Worm (Caenorhabditis elegans) whole organism, late embryonic: Measurements from ENCODE around the gene clec-136.

Source experiments
- C38D4.7 ChIP-seq: fragments of 200-800 bp; sonication (Bioruptor generic); optimal IDR thresholded peaks from 2 replicates; lab custom pipeline; 2018; ENCODE audit warnings: mild to moderate bottlenecking, missing genetic modification characterization, moderate library complexity, missing compliant biosample characterization
- K02D7.2 ChIP-seq: sonication (generic microtip); optimal IDR thresholded peaks from 2 replicates; lab custom pipeline; 2017; ENCODE audit warnings: mild to moderate bottlenecking, missing genetic modification characterization, missing compliant biosample characterization
- K09A11.1 ChIP-seq: sonication (generic microtip); optimal IDR thresholded peaks from 2 replicates; lab custom pipeline; 2017; ENCODE audit warnings: antibody characterized with exemption, mild to moderate bottlenecking, missing genetic modification characterization, missing compliant biosample characterization; ENCODE audit not compliant: insufficient read depth
- T23F11.4 ChIP-seq: fragments of 200-800 bp; sonication (Bioruptor generic); optimal IDR thresholded peaks from 2 replicates; lab custom pipeline; 2018; ENCODE audit warnings: mild to moderate bottlenecking, missing genetic modification characterization, missing compliant biosample characterization
- Y22D7AL.16 ChIP-seq: sonication (generic microtip); optimal IDR thresholded peaks from 2 replicates; lab custom pipeline; 2016; ENCODE audit warnings: missing genetic modification characterization, missing compliant biosample characterization
- ceh-14 ChIP-seq: sonication (generic microtip); optimal IDR thresholded peaks from 2 replicates; lab custom pipeline; 2016; ENCODE audit warnings: missing genotype, missing genetic modification characterization, missing compliant biosample characterization
- ceh-19 ChIP-seq: fragments of 200-800 bp; sonication (Bioruptor generic); optimal IDR thresholded peaks from 2 replicates; lab custom pipeline; 2018; ENCODE audit warnings: mild to moderate bottlenecking, missing genetic modification characterization, missing compliant biosample characterization
- ceh-2 ChIP-seq: sonication (generic microtip); optimal IDR thresholded peaks from 2 replicates; lab custom pipeline; 2016; ENCODE audit warnings: missing genotype, missing genetic modification characterization, missing compliant biosample characterization
- ceh-24 ChIP-seq: sonication (generic microtip); optimal IDR thresholded peaks from 2 replicates; lab custom pipeline; 2016; ENCODE audit warnings: mild to moderate bottlenecking, missing genetic modification characterization, missing compliant biosample characterization
- ceh-30 ChIP-seq: fragments of 150-350 bp; optimal IDR thresholded peaks from 2 replicates; lab custom pipeline; 2014; ENCODE audit warnings: missing biosample characterization, missing genetic modification characterization
- ceh-45 ChIP-seq: fragments of 200-800 bp; sonication (Bioruptor generic); IDR thresholded peaks from 2 replicates; pipeline ENCODE4 v1.3.6; 2022; ENCODE audit warnings: missing genetic modification reagents, missing genetic modification characterization, missing compliant biosample characterization
- ceh-48 ChIP-seq: sonication (generic microtip); optimal IDR thresholded peaks from 2 replicates; lab custom pipeline; 2016; ENCODE audit warnings: missing genetic modification characterization, inconsistent platforms, missing compliant biosample characterization
- ceh-9 ChIP-seq: sonication (generic microtip); optimal IDR thresholded peaks from 2 replicates; lab custom pipeline; 2016; ENCODE audit warnings: mild to moderate bottlenecking, missing genetic modification characterization, inconsistent platforms, missing compliant biosample characterization
- che-1 ChIP-seq: sonication (generic microtip); optimal IDR thresholded peaks from 2 replicates; lab custom pipeline; 2016; ENCODE audit warnings: mild to moderate bottlenecking, missing genetic modification characterization, missing compliant biosample characterization
- dve-1 ChIP-seq: sonication (generic microtip); optimal IDR thresholded peaks from 2 replicates; lab custom pipeline; 2017; ENCODE audit warnings: antibody characterized with exemption, mild to moderate bottlenecking, missing genetic modification characterization, missing compliant biosample characterization
- elt-2 ChIP-seq: sonication (generic microtip); optimal IDR thresholded peaks from 2 replicates; lab custom pipeline; 2016; ENCODE audit warnings: missing genetic modification reagents, missing genetic modification characterization, missing compliant biosample characterization
- ets-4 ChIP-seq: sonication (generic microtip); optimal IDR thresholded peaks from 2 replicates; lab custom pipeline; 2016; ENCODE audit warnings: missing genetic modification characterization, missing compliant biosample characterization
- eyg-1 ChIP-seq: sonication (generic microtip); optimal IDR thresholded peaks from 2 replicates; lab custom pipeline; 2016; ENCODE audit warnings: missing genotype, missing genetic modification characterization, missing compliant biosample characterization
- gmeb-2 ChIP-seq: sonication (generic microtip); optimal IDR thresholded peaks from 2 replicates; lab custom pipeline; 2016; ENCODE audit warnings: missing genetic modification characterization, inconsistent platforms, missing compliant biosample characterization
- hlh-30 ChIP-seq: sonication (generic microtip); optimal IDR thresholded peaks from 2 replicates; lab custom pipeline; 2017; ENCODE audit warnings: antibody characterized with exemption, missing genetic modification characterization, missing compliant biosample characterization; ENCODE audit not compliant: insufficient read depth
- lim-6 ChIP-seq: sonication (generic microtip); optimal IDR thresholded peaks from 2 replicates; lab custom pipeline; 2016; ENCODE audit warnings: missing genetic modification characterization, missing compliant biosample characterization
- lin-11 ChIP-seq: fragments of 200-800 bp; sonication (Bioruptor generic); optimal IDR thresholded peaks from 2 replicates; lab custom pipeline; 2018; ENCODE audit warnings: mild to moderate bottlenecking, missing genetic modification characterization, missing compliant biosample characterization
- madf-2 ChIP-seq: sonication (generic microtip); optimal IDR thresholded peaks from 2 replicates; lab custom pipeline; 2017; ENCODE audit warnings: missing genetic modification characterization, missing compliant biosample characterization
- nfya-1 ChIP-seq: sonication (generic microtip); optimal IDR thresholded peaks from 2 replicates; lab custom pipeline; 2017; ENCODE audit warnings: missing genetic modification characterization, mild to moderate bottlenecking, missing compliant biosample characterization, antibody characterized with exemption, moderate library complexity
- nhr-11 ChIP-seq: fragments of 150-350 bp; optimal IDR thresholded peaks from 2 replicates; lab custom pipeline; 2014; ENCODE audit warnings: missing biosample characterization, missing genetic modification characterization
- nhr-232 ChIP-seq: sonication (generic microtip); optimal IDR thresholded peaks from 2 replicates; lab custom pipeline; 2016; ENCODE audit warnings: missing genetic modification characterization, missing compliant biosample characterization
- odd-2 ChIP-seq: sonication (generic microtip); optimal IDR thresholded peaks from 2 replicates; lab custom pipeline; 2017; ENCODE audit warnings: antibody characterized with exemption, mild to moderate bottlenecking, missing genetic modification characterization, missing compliant biosample characterization
- pag-3 ChIP-seq: sonication (generic microtip); optimal IDR thresholded peaks from 2 replicates; lab custom pipeline; 2016; ENCODE audit warnings: missing compliant biosample characterization, missing genetic modification characterization, borderline replicate concordance
- pat-9 ChIP-seq: fragments of 200-800 bp; sonication (Bioruptor generic); optimal IDR thresholded peaks from 2 replicates; lab custom pipeline; 2018; ENCODE audit warnings: mild to moderate bottlenecking, missing genetic modification characterization, moderate library complexity, missing compliant biosample characterization
- ref-2 ChIP-seq: sonication (generic microtip); optimal IDR thresholded peaks from 2 replicates; lab custom pipeline; 2016; ENCODE audit warnings: missing genetic modification characterization, missing compliant biosample characterization
- rnt-1 ChIP-seq: sonication (generic microtip); optimal IDR thresholded peaks from 2 replicates; lab custom pipeline; 2016; ENCODE audit warnings: missing genetic modification characterization, missing compliant biosample characterization
- syd-9 ChIP-seq: sonication (generic microtip); optimal IDR thresholded peaks from 2 replicates; lab custom pipeline; 2016; ENCODE audit warnings: mild to moderate bottlenecking, missing genetic modification characterization, moderate library complexity, missing compliant biosample characterization
- tbx-2 ChIP-seq: sonication (generic microtip); optimal IDR thresholded peaks from 2 replicates; lab custom pipeline; 2016; ENCODE audit warnings: missing genetic modification characterization, missing compliant biosample characterization
- tbx-7 ChIP-seq: sonication (generic microtip); optimal IDR thresholded peaks from 2 replicates; lab custom pipeline; 2016; ENCODE audit warnings: missing genotype, missing genetic modification characterization, missing compliant biosample characterization
- ttx-3 ChIP-seq: sonication (generic microtip); optimal IDR thresholded peaks from 2 replicates; lab custom pipeline; 2016; ENCODE audit warnings: missing genetic modification reagents, missing genetic modification characterization, missing compliant biosample characterization
- unc-42 ChIP-seq: sonication (generic microtip); optimal IDR thresholded peaks from 2 replicates; lab custom pipeline; 2016; ENCODE audit warnings: missing genotype, missing genetic modification characterization, missing compliant biosample characterization

Gene clec-136

ce11 chrII:4603035-4603434 is 13.3 kb downstream of the clec-136 start, which contains the start of gene F35D11.4 (continued):
- TF ChIP-seq lin-11 (tag; lab: Kevin White, UChicago) (no peak), ceh-9 (tag; lab: Kevin White, UChicago) (no peak), ceh-19 (no peak), K02D7.2 (tag; lab: Kevin White, UChicago) (no peak), ceh-2 (tag; lab: Kevin White, UChicago) (peak; percentile 89), ets-4 (peak; percentile 88), madf-2 (no peak), hlh-30 (tag; lab: Kevin White, UChicago) (no peak), eyg-1 (no peak), ttx-3 (tag; lab: Kevin White, UChicago) (peak; percentile 10), pat-9 (no peak), C38D4.7 (GFP tag; lab: Kevin White, UChicago) (no peak), nfya-1 (tag; lab: Kevin White, UChicago) (peak; percentile 1), ceh-45 (GFP tag; lab: Robert Waterston, UW) (no peak), gmeb-2 (tag; lab: Kevin White, UChicago) (no peak), lim-6 (tag; lab: Kevin White, UChicago) (peak; percentile 5), unc-42 (tag; lab: Kevin White, UChicago) (no peak), T23F11.4 (GFP tag; lab: Kevin White, UChicago) (no peak), elt-2 (tag; lab: Kevin White, UChicago) (peak; percentile 76), syd-9 (tag; lab: Kevin White, UChicago) (no peak)
- TF ChIP-seq, all 69 proteins: peak for 21

ce11 chrII:4602533-4602932 is 13.8 kb downstream of the clec-136 start, which contains the start of gene coa-3:
Gene coa-3, minus strand, starts transcription at chrII:4602633.
- TF ChIP-seq nhr-11 (tag; lab: Kevin White, UChicago) (no peak), ceh-48 (tag; lab: Kevin White, UChicago) (no peak), ref-2 (tag; lab: Kevin White, UChicago) (no peak), odd-2 (tag; lab: Kevin White, UChicago) (no peak), K09A11.1 (tag; lab: Kevin White, UChicago) (no peak), rnt-1 (tag; lab: Kevin White, UChicago) (no peak), ceh-9 (tag; lab: Kevin White, UChicago) (no peak), ceh-24 (no peak), ets-4 (no peak), ceh-45 (GFP tag; lab: Robert Waterston, UW) (no peak), ceh-14 (tag; lab: Kevin White, UChicago) (no peak), ttx-3 (tag; lab: Kevin White, UChicago) (no peak), ceh-19 (no peak), ceh-30 (tag; lab: Kevin White, UChicago) (no peak), tbx-7 (tag; lab: Kevin White, UChicago) (no peak), Y22D7AL.16 (tag; lab: Kevin White, UChicago) (no peak), unc-42 (tag; lab: Kevin White, UChicago) (no peak)
- TF ChIP-seq, all 69 proteins: peak for 0

- TF ChIP-seq dve-1 = no peak
- TF ChIP-seq pag-3 (tag; lab: Kevin White, UChicago) = no peak
- TF ChIP-seq che-1 = no peak
- no peak for TF ChIP-seq nhr-232
- TF ChIP-seq gmeb-2 (tag; lab: Kevin White, UChicago) = no peak
- no peak for TF ChIP-seq tbx-2
- TF ChIP-seq K02D7.2 (tag; lab: Kevin White, UChicago) = no peak
- no peak for TF ChIP-seq ttx-3 (tag; lab: Kevin White, UChicago)
These were observed 15.1 kb downstream of the clec-136 start, which contains the start of gene ipla-1 for ce11 chrII:4601256-4601655. Gene ipla-1, minus strand, starts transcription at chrII:4601356.

- TF ChIP-seq tbx-2 (no peak), nfya-1 (tag; lab: Kevin White, UChicago) (peak; percentile 84)
- TF ChIP-seq, all 69 proteins: peak for 1
These were observed 15.5 kb downstream of the clec-136 start for ce11 chrII:4600818-4601217.
